Worm (Caenorhabditis elegans) whole organism, young adult: ENCODE results near the gene lgc-39.

ENCODE experiments used
- B0019.2 ChIP-seq: fragments of 200-800 bp; sonication (Bioruptor generic); conservative IDR thresholded peaks from 2 replicates; pipeline ENCODE4 v1.3.6; 2022; ENCODE audit warnings: missing genetic modification reagents, missing genetic modification characterization, missing compliant biosample characterization
- B0035.1 ChIP-seq: sonication (generic microtip); optimal IDR thresholded peaks from 2 replicates; lab custom pipeline; 2016; ENCODE audit warnings: missing genetic modification characterization, mild to moderate bottlenecking, missing compliant biosample characterization, missing genotype, missing genetic modification reagents
- F10E7.11 ChIP-seq: sonication (generic microtip); optimal IDR thresholded peaks from 2 replicates; lab custom pipeline; 2017; ENCODE audit warnings: mild to moderate bottlenecking, missing genetic modification characterization, moderate library complexity, missing compliant biosample characterization
- F22D6.2 ChIP-seq: sonication (generic microtip); optimal IDR thresholded peaks from 2 replicates; lab custom pipeline; 2016; ENCODE audit warnings: mild to moderate bottlenecking, missing genetic modification characterization, missing compliant biosample characterization
- F33H1.4 ChIP-seq: fragments of 200-800 bp; sonication (Bioruptor generic); IDR thresholded peaks from 2 replicates; pipeline ENCODE4 v1.3.6; 2022; ENCODE audit warnings: missing genetic modification reagents, missing genetic modification characterization, missing compliant biosample characterization
- F37B4.10 ChIP-seq: fragments of 200-800 bp; sonication (Bioruptor generic); IDR thresholded peaks from 2 replicates; pipeline ENCODE4 v1.3.6; 2022; ENCODE audit warnings: missing genetic modification characterization, missing compliant biosample characterization
- F49E8.2 ChIP-seq: sonication (generic microtip); optimal IDR thresholded peaks from 3 replicates; lab custom pipeline; 2017; ENCODE audit warnings: missing genetic modification characterization, mild to moderate bottlenecking, missing compliant biosample characterization, antibody characterized with exemption, moderate library complexity; ENCODE audit not compliant: insufficient read depth
- Y53F4B.3 ChIP-seq: fragments of 200-800 bp; sonication (Bioruptor generic); IDR thresholded peaks from 2 replicates; pipeline ENCODE4 v1.3.6; 2022; ENCODE audit warnings: missing genetic modification reagents, missing genetic modification characterization, missing compliant biosample characterization
- Y53G8AR.9 ChIP-seq: fragments of 200-800 bp; sonication (Bioruptor generic); conservative IDR thresholded peaks from 2 replicates; pipeline ENCODE4 v1.3.6; 2022; ENCODE audit warnings: missing genetic modification reagents, missing genetic modification characterization, missing compliant biosample characterization
- Y79H2A.3 ChIP-seq: fragments of 200-800 bp; sonication (Bioruptor generic); conservative IDR thresholded peaks from 2 replicates; pipeline ENCODE4 v1.3.6; 2022; ENCODE audit warnings: missing genetic modification reagents, missing genetic modification characterization, missing compliant biosample characterization
- bed-2 ChIP-seq: fragments of 200-800 bp; sonication (Bioruptor generic); IDR thresholded peaks from 2 replicates; pipeline ENCODE4 v1.3.6; 2022; ENCODE audit warnings: missing genetic modification reagents, missing genetic modification characterization, missing compliant biosample characterization
- cebp-1 ChIP-seq, 2 experiments: fragments of 200-800 bp in 1 of 2; sonication (Bioruptor generic) in 1 of 2; sonication (generic microtip) in 1 of 2; IDR thresholded peaks in 1 of 2; optimal IDR thresholded peaks in 1 of 2; 2 replicates each; pipeline versions ENCODE4 v1.3.6 to Lab custom; 2017 to 2022; ENCODE audit warnings: missing compliant biosample characterization in 2 of 2, missing genetic modification characterization in 2 of 2, mild to moderate bottlenecking in 1 of 2, missing genetic modification reagents in 1 of 2, moderate library complexity in 1 of 2
- cebp-2 ChIP-seq: fragments of 200-800 bp; sonication (Bioruptor generic); IDR thresholded peaks from 2 replicates; pipeline ENCODE4 v1.3.6; 2022; ENCODE audit warnings: missing genetic modification characterization, missing compliant biosample characterization
- ceh-27 ChIP-seq: fragments of 200-800 bp; sonication (Bioruptor generic); optimal IDR thresholded peaks from 2 replicates; lab custom pipeline; 2018; ENCODE audit warnings: mild to moderate bottlenecking, missing genetic modification characterization, moderate library complexity, missing compliant biosample characterization
- ceh-40 ChIP-seq: fragments of 200-800 bp; sonication (Bioruptor generic); IDR thresholded peaks from 2 replicates; pipeline ENCODE4 v1.3.6; 2022; ENCODE audit warnings: missing genetic modification characterization, missing compliant biosample characterization
- ceh-58 ChIP-seq: fragments of 200-800 bp; sonication (Bioruptor generic); IDR thresholded peaks from 2 replicates; pipeline ENCODE4 v1.3.6; 2022; ENCODE audit warnings: missing genetic modification characterization, missing compliant biosample characterization
- die-1 ChIP-seq: sonication (generic microtip); optimal IDR thresholded peaks from 2 replicates; lab custom pipeline; 2016; ENCODE audit warnings: missing genotype, mild to moderate bottlenecking, missing genetic modification characterization, missing compliant biosample characterization
- ekl-4 ChIP-seq: fragments of 200-800 bp; sonication (Bioruptor generic); IDR thresholded peaks from 2 replicates; pipeline ENCODE4 v1.3.6; 2022; ENCODE audit warnings: missing genetic modification reagents, missing genetic modification characterization, missing compliant biosample characterization
- ets-4 ChIP-seq: fragments of 200-800 bp; sonication (Bioruptor generic); optimal IDR thresholded peaks from 2 replicates; lab custom pipeline; 2018; ENCODE audit warnings: mild to moderate bottlenecking, missing genetic modification characterization, missing compliant biosample characterization
- him-1 ChIP-seq: sonication (generic microtip); optimal IDR thresholded peaks from 2 replicates; lab custom pipeline; 2016; ENCODE audit warnings: missing genotype, missing genetic modification reagents, missing genetic modification characterization, missing compliant biosample characterization
- hmg-1.2 ChIP-seq: fragments of 200-800 bp; sonication (Bioruptor generic); IDR thresholded peaks from 2 replicates; pipeline ENCODE4 v1.3.6; 2022; ENCODE audit warnings: missing genetic modification reagents, missing genetic modification characterization, missing compliant biosample characterization
- hmg-20 ChIP-seq: fragments of 200-800 bp; sonication (Bioruptor generic); IDR thresholded peaks from 2 replicates; pipeline ENCODE4 v1.3.6; 2022; ENCODE audit warnings: missing genetic modification reagents, missing genetic modification characterization, missing compliant biosample characterization
- hrde-1 ChIP-seq: sonication (generic microtip); optimal IDR thresholded peaks from 2 replicates; lab custom pipeline; 2016; ENCODE audit warnings: missing genetic modification characterization, mild to moderate bottlenecking, missing compliant biosample characterization, moderate library complexity, missing genotype, missing genetic modification reagents, borderline replicate concordance
- hsf-1 ChIP-seq: fragments of 200-800 bp; sonication (Bioruptor generic); IDR thresholded peaks from 2 replicates; pipeline ENCODE4 v1.3.6; 2022; ENCODE audit warnings: missing genetic modification reagents, missing genetic modification characterization, missing compliant biosample characterization
- lin-26 ChIP-seq: fragments of 200-800 bp; sonication (Bioruptor generic); IDR thresholded peaks from 2 replicates; pipeline ENCODE4 v1.3.6; 2022; ENCODE audit warnings: missing genetic modification reagents, missing genetic modification characterization, missing compliant biosample characterization
- lin-35 ChIP-seq, 3 experiments: fragments of 150-350 bp in 2 of 3; sonication (generic microtip) in 1 of 3; optimal IDR thresholded peaks; 2 replicates each; lab custom pipeline; 2014 to 2018; ENCODE audit warnings: missing biosample characterization in 3 of 3, missing genetic modification characterization in 3 of 3, missing genetic modification reagents in 3 of 3
- lin-54 ChIP-seq: fragments of 200-800 bp; sonication (Bioruptor generic); optimal IDR thresholded peaks from 2 replicates; lab custom pipeline; 2018; ENCODE audit warnings: mild to moderate bottlenecking, missing genetic modification characterization, missing compliant biosample characterization
- lsl-1 ChIP-seq: fragments of 200-800 bp; sonication (Bioruptor generic); optimal IDR thresholded peaks from 2 replicates; lab custom pipeline; 2018; ENCODE audit warnings: mild to moderate bottlenecking, missing genetic modification characterization, moderate library complexity, missing compliant biosample characterization
- madf-3 ChIP-seq: fragments of 200-800 bp; sonication (Bioruptor generic); IDR thresholded peaks from 2 replicates; pipeline ENCODE4 v1.3.6; 2022; ENCODE audit warnings: missing genetic modification reagents, missing genetic modification characterization, missing compliant biosample characterization
- madf-6 ChIP-seq: fragments of 200-800 bp; sonication (Bioruptor generic); IDR thresholded peaks from 2 replicates; pipeline ENCODE4 v1.3.6; 2022; ENCODE audit warnings: missing genetic modification reagents, missing genetic modification characterization, missing compliant biosample characterization
- madf-8 ChIP-seq: fragments of 200-800 bp; sonication (Bioruptor generic); conservative IDR thresholded peaks from 2 replicates; pipeline ENCODE4 v1.3.6; 2022; ENCODE audit warnings: missing genetic modification reagents, missing genetic modification characterization, missing compliant biosample characterization
- nfya-2 ChIP-seq: fragments of 200-800 bp; sonication (Bioruptor generic); IDR thresholded peaks from 2 replicates; pipeline ENCODE4 v1.3.6; 2022; ENCODE audit warnings: missing genetic modification reagents, missing genetic modification characterization, missing compliant biosample characterization
- nfyb-1 ChIP-seq: fragments of 200-800 bp; sonication (Bioruptor generic); IDR thresholded peaks from 2 replicates; pipeline ENCODE4 v1.3.6; 2022; ENCODE audit warnings: missing genetic modification reagents, missing genetic modification characterization, missing compliant biosample characterization
- nhr-90 ChIP-seq: sonication (generic microtip); optimal IDR thresholded peaks from 2 replicates; lab custom pipeline; 2016; ENCODE audit warnings: missing genotype, mild to moderate bottlenecking, missing genetic modification characterization, missing compliant biosample characterization
- rcor-1 ChIP-seq: fragments of 200-800 bp; sonication (Bioruptor generic); IDR thresholded peaks from 2 replicates; pipeline ENCODE4 v1.3.6; 2022; ENCODE audit warnings: missing genetic modification reagents, missing genetic modification characterization, missing compliant biosample characterization
- rpc-1 ChIP-seq, 2 experiments: fragments of 150-350 bp in 1 of 2; sonication (generic microtip) in 1 of 2; optimal IDR thresholded peaks; 2 replicates each; lab custom pipeline; 2014 to 2018; ENCODE audit warnings: missing biosample characterization in 1 of 2, missing genetic modification characterization in 1 of 2, missing genetic modification reagents in 1 of 2, missing genotype in 1 of 2
- snpc-1.1 ChIP-seq: sonication (generic microtip); optimal IDR thresholded peaks from 2 replicates; lab custom pipeline; 2017; ENCODE audit warnings: missing genetic modification characterization, mild to moderate bottlenecking, missing compliant biosample characterization, antibody characterized with exemption, moderate library complexity, missing genotype, missing genetic modification reagents; ENCODE audit not compliant: insufficient read depth
- tbp1 ChIP-seq: fragments of 200-800 bp; sonication (Bioruptor generic); optimal IDR thresholded peaks from 2 replicates; lab custom pipeline; 2018; ENCODE audit warnings: mild to moderate bottlenecking, missing genetic modification characterization, missing compliant biosample characterization
- tbx-9 ChIP-seq: sonication (generic microtip); optimal IDR thresholded peaks from 2 replicates; lab custom pipeline; 2016; ENCODE audit warnings: borderline replicate concordance, missing genetic modification characterization, inconsistent platforms, missing compliant biosample characterization
- unc-62 ChIP-seq: fragments of 150-350 bp; optimal IDR thresholded peaks from 2 replicates; lab custom pipeline; 2014; ENCODE audit warnings: missing biosample characterization, missing genetic modification reagents, missing genetic modification characterization
- xnd-1 ChIP-seq: sonication (generic microtip); optimal IDR thresholded peaks from 2 replicates; lab custom pipeline; 2016; ENCODE audit warnings: missing genotype, missing genetic modification reagents, missing genetic modification characterization, missing compliant biosample characterization
- zfh-2 ChIP-seq: fragments of 200-800 bp; sonication (Bioruptor generic); conservative IDR thresholded peaks from 2 replicates; pipeline ENCODE4 v1.3.6; 2022; ENCODE audit warnings: missing genetic modification reagents, missing genetic modification characterization, missing compliant biosample characterization
- ztf-22 ChIP-seq: fragments of 200-800 bp; sonication (Bioruptor generic); optimal IDR thresholded peaks from 2 replicates; lab custom pipeline; 2018; ENCODE audit warnings: mild to moderate bottlenecking, missing genetic modification characterization, moderate library complexity, missing compliant biosample characterization
- ztf-25 ChIP-seq: fragments of 200-800 bp; sonication (Bioruptor generic); IDR thresholded peaks from 2 replicates; pipeline ENCODE4 v1.3.6; 2022; ENCODE audit warnings: missing genetic modification reagents, missing genetic modification characterization, missing compliant biosample characterization

Gene lgc-39

ce11 chrV:7197036-7197435 is 21.7 kb downstream of the lgc-39 start:
- TF ChIP-seq rcor-1 (GFP tag; lab: Robert Waterston, UW), result 0 out of 2 replicates have a peak, but pooled peaks have one; percentile 39
- TF ChIP-seq tbp1 (GFP tag; lab: Kevin White, UChicago), result peak; percentile 3
- TF ChIP-seq ceh-40 (GFP tag; lab: Robert Waterston, UW), result 0 out of 2 replicates have a peak, but pooled peaks have one; percentile 3
- peak; percentile 16 for TF ChIP-seq F49E8.2
- TF ChIP-seq Y53G8AR.9 (GFP tag; lab: Robert Waterston, UW), result 0 out of 2 replicates have a peak, but pooled peaks have one; percentile 58
- no peak for TF ChIP-seq lin-35 (GFP tag; optimal IDR thresholded peaks at IDR 0.05; lab: Kevin White, UChicago)
- peak; percentile 91 for TF ChIP-seq madf-3 (GFP tag; lab: Robert Waterston, UW)
- TF ChIP-seq lin-26, result peak; percentile 49; the same call in 1 of the 2 replicates
- TF ChIP-seq ceh-58 (GFP tag; lab: Robert Waterston, UW), result 0 out of 2 replicates have a peak, but pooled peaks have one; percentile 52
- no peak for TF ChIP-seq nhr-90 (tag; lab: Kevin White, UChicago)
- peak; percentile 55 for TF ChIP-seq madf-6 (GFP tag; lab: Robert Waterston, UW)
- TF ChIP-seq ekl-4 (GFP tag; lab: Robert Waterston, UW), result peak; percentile 57; the same call in 1 of the 2 replicates
- TF ChIP-seq F22D6.2 (tag; lab: Kevin White, UChicago), result no peak
- no peak for TF ChIP-seq nfya-2 (GFP tag; lab: Robert Waterston, UW)

- TF ChIP-seq F37B4.10 (GFP tag; lab: Robert Waterston, UW), result no peak
- TF ChIP-seq ceh-58 (GFP tag; lab: Robert Waterston, UW), result no peak
- TF ChIP-seq F10E7.11 (tag; lab: Kevin White, UChicago), result no peak
- no peak for TF ChIP-seq bed-2 (GFP tag; lab: Robert Waterston, UW)
- no peak for TF ChIP-seq zfh-2 (GFP tag; lab: Robert Waterston, UW)
- TF ChIP-seq tbx-9, result peak; percentile 78
- 0 out of 2 replicates have a peak, but pooled peaks have one; percentile 20 for TF ChIP-seq Y79H2A.3 (GFP tag; lab: Robert Waterston, UW)
- TF ChIP-seq cebp-1 (GFP tag; IDR thresholded peaks at IDR 0.05; lab: Robert Waterston, UW), result peak; percentile 32; the same call in 1 of the 2 replicates
- TF ChIP-seq cebp-1 (tag; optimal IDR thresholded peaks at IDR 0.05; lab: Kevin White, UChicago), result peak; percentile 65
- peak; percentile 4 for TF ChIP-seq ztf-22
- 0 out of 2 replicates have a peak, but pooled peaks have one; percentile 21 for TF ChIP-seq F33H1.4 (GFP tag; lab: Robert Waterston, UW)
- peak; percentile 73 for TF ChIP-seq ets-4 (GFP tag; lab: Kevin White, UChicago)
- no peak for TF ChIP-seq Y53F4B.3 (GFP tag; lab: Robert Waterston, UW)
- TF ChIP-seq lin-26, result peak; percentile 50; the same call in 1 of the 2 replicates
- 0 out of 2 replicates have a peak, but pooled peaks have one; percentile 59 for TF ChIP-seq ztf-25 (GFP tag; lab: Robert Waterston, UW)
- TF ChIP-seq hsf-1, result peak; percentile 72
- TF ChIP-seq rpc-1 (optimal IDR thresholded peaks at IDR 0.05; lab: Kevin White, UChicago), result no peak
- TF ChIP-seq rpc-1 (tag; optimal IDR thresholded peaks at IDR 0.05; lab: Kevin White, UChicago), result no peak
- peak; percentile 13 for TF ChIP-seq snpc-1.1 (tag; lab: Kevin White, UChicago)
- peak; percentile 56 for TF ChIP-seq xnd-1
- TF ChIP-seq ceh-27 (GFP tag; lab: Kevin White, UChicago), result no peak
- TF ChIP-seq hmg-20 (GFP tag; lab: Robert Waterston, UW), result 0 out of 2 replicates have a peak, but pooled peaks have one; percentile 48
- TF ChIP-seq hrde-1 (tag; lab: Kevin White, UChicago), result peak; percentile 82
- TF ChIP-seq B0035.1 (tag; lab: Kevin White, UChicago), result no peak
- TF ChIP-seq B0019.2 (GFP tag; lab: Robert Waterston, UW), result no peak
- TF ChIP-seq madf-3 (GFP tag; lab: Robert Waterston, UW), result peak; percentile 93
- TF ChIP-seq lsl-1 (GFP tag; lab: Kevin White, UChicago), result peak; percentile 33
- TF ChIP-seq madf-8 (GFP tag; lab: Robert Waterston, UW), result peak; percentile 20; the same call in 1 of the 2 replicates
- peak; percentile 73; the same call in 1 of the 2 replicates for TF ChIP-seq nfyb-1 (GFP tag; lab: Robert Waterston, UW)
- no peak for TF ChIP-seq cebp-2 (GFP tag; lab: Robert Waterston, UW)
- peak; percentile 35 for TF ChIP-seq lin-54
- no peak for TF ChIP-seq die-1 (tag; lab: Kevin White, UChicago)
- no peak for TF ChIP-seq unc-62 (GFP tag; lab: Kevin White, UChicago)
- peak; percentile 76 for TF ChIP-seq him-1 (tag; lab: Kevin White, UChicago)
- TF ChIP-seq hmg-1.2 (GFP tag; lab: Robert Waterston, UW), result 0 out of 2 replicates have a peak, but pooled peaks have one; percentile 31
These were observed 23.1 kb downstream of the lgc-39 start for ce11 chrV:7198403-7198802.
